Worm (Caenorhabditis elegans): Measurements from ENCODE around the gene K02C4.3.

The K02C4.3 gene

DNA sequence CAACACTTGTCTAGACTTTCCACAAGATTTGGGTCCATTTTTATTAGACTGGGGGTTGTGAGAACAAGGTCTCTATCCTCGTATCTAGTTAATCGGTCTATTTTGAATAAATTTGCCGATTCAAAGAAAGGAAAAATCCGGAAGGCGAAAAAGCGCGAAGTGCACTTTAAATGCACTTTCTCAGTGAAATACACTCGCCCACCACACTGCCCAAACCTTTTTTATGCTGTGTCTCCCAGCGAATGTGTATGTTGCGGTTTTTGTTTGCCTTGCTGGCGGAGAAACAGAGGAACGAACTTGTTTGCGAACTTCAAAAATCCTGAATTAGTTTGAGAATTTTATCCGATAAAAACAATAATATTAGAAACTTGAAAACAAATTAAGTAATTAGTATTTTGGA lies 44.1 kb upstream of the K02C4.3 start:
- TF ChIP-seq mab-5 (tag; optimal IDR thresholded peaks at IDR 0.05) (no peak), sma-3 (GFP tag; optimal IDR thresholded peaks at IDR 0.05) (no peak), sma-9 (GFP tag; optimal IDR thresholded peaks at IDR 0.05) (peak; percentile 0), sma-9 (tag; optimal IDR thresholded peaks at IDR 0.05) (no peak), C34F6.9 (tag; optimal IDR thresholded peaks at IDR 0.05) (no peak), crh-2 (tag; optimal IDR thresholded peaks at IDR 0.05) (no peak), lin-13 (GFP tag; optimal IDR thresholded peaks at IDR 0.05) (no peak), zag-1 (tag; optimal IDR thresholded peaks at IDR 0.05) (no peak)

DNA sequence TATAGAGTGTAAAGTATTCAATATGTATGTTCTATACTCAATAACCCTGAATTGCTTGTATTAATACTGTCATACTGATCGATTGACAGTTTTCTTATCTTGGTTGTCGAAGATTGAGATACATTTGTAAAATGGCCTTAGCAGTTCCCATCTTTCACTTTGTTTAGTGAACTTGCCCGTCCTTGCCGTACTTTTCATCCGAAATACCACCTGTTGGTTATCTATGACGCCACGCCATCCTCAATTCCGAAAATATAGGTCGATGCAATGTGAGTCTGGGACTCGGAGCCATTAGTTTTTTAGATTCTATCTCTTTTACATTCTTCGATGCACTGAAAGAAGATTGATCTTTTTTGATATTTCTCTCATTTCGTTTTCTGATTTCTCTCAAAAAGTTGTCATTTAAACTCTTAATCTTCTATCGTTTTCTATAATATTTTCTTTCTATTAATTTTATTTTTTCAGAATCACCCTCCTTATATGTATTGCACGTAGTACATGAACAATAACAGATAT lies 42.9 kb upstream of the K02C4.3 start, which contains the start of gene ulp-4:
Gene ulp-4, plus strand, starts transcription at position 466 of the 516 bp plus-strand sequence.
- TF ChIP-seq F13H6.1 (tag; optimal IDR thresholded peaks at IDR 0.05), result peak; percentile 67
- no peak for TF ChIP-seq mbf-1 (tag; optimal IDR thresholded peaks at IDR 0.05)
- TF ChIP-seq lin-39 (tag; optimal IDR thresholded peaks at IDR 0.05), result no peak
- no peak for TF ChIP-seq ZK546.5 (tag; optimal IDR thresholded peaks at IDR 0.05)
- TF ChIP-seq lsy-2 (tag; optimal IDR thresholded peaks at IDR 0.05), result peak in 1 of 2 experiments; percentile 57
- TF ChIP-seq aly-2 (tag; optimal IDR thresholded peaks at IDR 0.05), result no peak
- TF ChIP-seq lin-13 (GFP tag; optimal IDR thresholded peaks at IDR 0.05), result peak; percentile 38
- TF ChIP-seq crh-2 (tag; optimal IDR thresholded peaks at IDR 0.05), result peak; percentile 4
- peak; percentile 45 for TF ChIP-seq nhr-129 (tag; optimal IDR thresholded peaks at IDR 0.05)
- TF ChIP-seq ama-1 (optimal IDR thresholded peaks at IDR 0.05), result no peak
- TF ChIP-seq Y55F3AM.14 (GFP tag; optimal IDR thresholded peaks at IDR 0.05), result no peak
- no peak for TF ChIP-seq egl-27 (tag; optimal IDR thresholded peaks at IDR 0.05)
- no peak for TF ChIP-seq alr-1 (tag; optimal IDR thresholded peaks at IDR 0.05)
- no peak for TF ChIP-seq lin-11 (tag; optimal IDR thresholded peaks at IDR 0.05)
- TF ChIP-seq elt-3 (tag; optimal IDR thresholded peaks at IDR 0.05), result no peak
- TF ChIP-seq nhr-25 (tag; optimal IDR thresholded peaks at IDR 0.05), result no peak
- peak; percentile 7 for TF ChIP-seq C34F6.9 (tag; optimal IDR thresholded peaks at IDR 0.05)
- TF ChIP-seq blmp-1 (tag; optimal IDR thresholded peaks at IDR 0.05; ENCODE audit: insufficient read depth), result no peak
- no peak for TF ChIP-seq nhr-10 (tag; optimal IDR thresholded peaks at IDR 0.05)
- peak; percentile 70 for TF ChIP-seq sma-9 (GFP tag; optimal IDR thresholded peaks at IDR 0.05)
- TF ChIP-seq sma-9 (tag; optimal IDR thresholded peaks at IDR 0.05), result no peak
- peak; percentile 72 for TF ChIP-seq mab-5 (tag; optimal IDR thresholded peaks at IDR 0.05)
- no peak for TF ChIP-seq snpc-4 (tag; optimal IDR thresholded peaks at IDR 0.05)
- no peak for TF ChIP-seq R02D3.7 (tag; optimal IDR thresholded peaks at IDR 0.05)
- TF ChIP-seq sma-3 (GFP tag; optimal IDR thresholded peaks at IDR 0.05), result no peak
- TF ChIP-seq ceh-16 (tag; optimal IDR thresholded peaks at IDR 0.05), result peak; percentile 43
- TF ChIP-seq nhr-237 (tag; optimal IDR thresholded peaks at IDR 0.05), result no peak
- no peak for TF ChIP-seq peb-1 (tag; optimal IDR thresholded peaks at IDR 0.05)
- no peak for TF ChIP-seq dmd-4 (tag; optimal IDR thresholded peaks at IDR 0.05)

DNA sequence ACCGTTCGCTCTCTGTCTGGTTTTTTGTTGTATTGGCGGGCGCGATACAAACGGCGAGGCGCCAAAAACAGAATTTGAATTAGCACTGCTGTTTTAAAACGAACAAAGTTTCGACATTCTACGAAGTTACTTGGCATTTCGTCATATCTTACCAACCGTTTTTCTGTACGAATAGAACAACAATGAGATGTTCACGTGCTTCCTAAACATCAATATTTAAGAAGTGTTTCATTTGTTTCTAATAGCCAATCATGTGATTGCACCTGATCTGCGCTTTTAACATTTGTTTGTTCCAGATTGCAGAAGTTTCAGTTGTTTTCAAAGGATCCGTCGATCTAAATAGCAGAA lies 42.4 kb upstream of the K02C4.3 start:
- TF ChIP-seq nhr-21 (tag; optimal IDR thresholded peaks at IDR 0.05) (no peak), sem-4 (tag; optimal IDR thresholded peaks at IDR 0.05) (peak; percentile 29), nhr-129 (tag; optimal IDR thresholded peaks at IDR 0.05) (peak; percentile 10)

DNA sequence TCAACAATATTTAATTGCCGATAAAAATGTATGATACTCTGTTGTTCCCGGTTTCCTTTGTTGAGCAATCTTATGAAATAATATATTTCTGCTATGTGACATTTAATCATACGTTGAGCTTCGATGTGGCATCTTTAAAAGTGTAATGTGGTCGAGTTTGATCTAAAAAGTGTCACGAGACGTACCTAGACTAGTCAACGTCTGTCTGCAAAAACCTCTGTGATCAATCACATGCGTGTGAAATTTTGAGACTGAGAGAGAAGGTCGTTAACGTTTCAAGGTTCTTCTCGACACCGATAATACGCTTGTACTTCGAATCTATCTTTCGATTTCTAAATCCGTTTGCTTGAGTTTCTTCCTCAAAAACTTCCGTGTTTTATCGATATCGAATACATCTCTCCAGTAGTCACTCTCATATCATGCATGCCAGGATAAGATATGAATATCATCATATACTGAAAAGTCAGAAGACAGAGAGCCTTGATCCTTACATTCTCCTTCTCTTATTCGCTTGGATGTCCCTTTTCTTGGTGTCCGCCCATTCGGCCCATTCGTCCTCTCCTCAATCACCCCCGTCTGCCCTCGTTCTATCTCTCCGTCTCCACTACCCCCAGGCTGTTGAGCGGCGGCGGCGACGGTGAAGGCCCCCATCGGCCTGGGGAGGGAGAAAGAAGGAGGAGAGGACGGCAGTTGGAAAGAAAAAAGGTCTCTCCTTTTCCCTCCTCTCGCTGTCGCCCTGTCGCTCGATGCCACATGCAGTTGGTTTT lies 41.8 kb upstream of the K02C4.3 start:
- TF ChIP-seq crh-2 (tag; optimal IDR thresholded peaks at IDR 0.05) (peak; percentile 81), sma-3 (GFP tag; optimal IDR thresholded peaks at IDR 0.05) (peak; percentile 40), mab-5 (tag; optimal IDR thresholded peaks at IDR 0.05) (no peak), lin-11 (tag; optimal IDR thresholded peaks at IDR 0.05) (no peak), nhr-6 (tag; optimal IDR thresholded peaks at IDR 0.05) (peak; percentile 84), lsy-2 (tag; optimal IDR thresholded peaks at IDR 0.05) (peak; percentile 34 to 44), lin-39 (tag; optimal IDR thresholded peaks at IDR 0.05) (no peak), ztf-11 (tag; optimal IDR thresholded peaks at IDR 0.05) (no peak), unc-62 (GFP tag; optimal IDR thresholded peaks at IDR 0.05) (peak; percentile 36), nhr-23 (tag; optimal IDR thresholded peaks at IDR 0.05) (no peak), skn-1 (tag; optimal IDR thresholded peaks at IDR 0.05) (no peak), nhr-21 (tag; optimal IDR thresholded peaks at IDR 0.05) (peak; percentile 63), nhr-12 (tag; optimal IDR thresholded peaks at IDR 0.05) (no peak), ceh-16 (tag; optimal IDR thresholded peaks at IDR 0.05) (peak; percentile 58), C34F6.9 (tag; optimal IDR thresholded peaks at IDR 0.05) (peak; percentile 45), fos-1 (tag; optimal IDR thresholded peaks at IDR 0.05) (peak; percentile 29), unc-39 (tag; optimal IDR thresholded peaks at IDR 0.05) (no peak), ama-1 (optimal IDR thresholded peaks at IDR 0.05) (no peak), sma-9 (GFP tag; optimal IDR thresholded peaks at IDR 0.05) (peak; percentile 95), sma-9 (tag; optimal IDR thresholded peaks at IDR 0.05) (no peak), lin-13 (GFP tag; optimal IDR thresholded peaks at IDR 0.05) (peak; percentile 1), aly-2 (tag; optimal IDR thresholded peaks at IDR 0.05) (no peak), nhr-10 (tag; optimal IDR thresholded peaks at IDR 0.05) (no peak), ztf-4 (tag; optimal IDR thresholded peaks at IDR 0.05) (peak; percentile 45), snpc-4 (tag; optimal IDR thresholded peaks at IDR 0.05) (no peak), nhr-237 (tag; optimal IDR thresholded peaks at IDR 0.05) (no peak), elt-1 (tag; optimal IDR thresholded peaks at IDR 0.05) (no peak), elt-3 (tag; optimal IDR thresholded peaks at IDR 0.05) (no peak), dmd-4 (tag; optimal IDR thresholded peaks at IDR 0.05) (no peak), blmp-1 (tag; optimal IDR thresholded peaks at IDR 0.05; ENCODE audit: insufficient read depth) (peak; percentile 6), gmeb-1 (tag; optimal IDR thresholded peaks at IDR 0.05) (peak; percentile 26), Y55F3AM.14 (GFP tag; optimal IDR thresholded peaks at IDR 0.05) (no peak), F13H6.1 (tag; optimal IDR thresholded peaks at IDR 0.05) (peak; percentile 64)
